Worm (Caenorhabditis elegans): Measurements from ENCODE around the gene ftt-2.

DNA sequence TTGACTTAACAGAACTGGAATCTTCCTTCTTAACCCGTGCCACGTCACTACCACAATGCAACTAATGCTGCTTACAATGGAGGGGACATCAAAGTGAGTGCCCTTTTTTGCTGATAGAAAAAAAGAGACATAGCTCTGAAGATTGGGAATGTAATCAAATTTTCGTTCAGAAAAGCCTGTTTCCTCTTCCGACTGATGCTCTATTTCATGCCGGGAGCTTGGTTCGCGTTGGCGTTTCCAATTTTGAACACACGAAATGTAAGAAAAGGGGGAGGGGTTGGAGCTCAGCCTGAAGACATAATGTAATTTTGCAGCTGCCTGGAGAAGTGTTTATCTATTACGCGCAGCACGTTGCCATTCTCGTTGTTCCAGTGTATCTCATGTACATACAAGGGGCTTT lies 47.1 kb downstream of the ftt-2 start:
- TF ChIP-seq lin-13 (GFP tag; optimal IDR thresholded peaks at IDR 0.05) (no peak), peb-1 (tag; optimal IDR thresholded peaks at IDR 0.05) (no peak), nhr-23 (tag; optimal IDR thresholded peaks at IDR 0.05) (no peak)
